Worm (Caenorhabditis elegans) whole organism, L4 larva: Measurements from ENCODE around the gene aakg-3.
A peak's percentile ranks its signal among the peaks of the same experiment; 100 is the strongest.

Source experiments
- F10B5.3 ChIP-seq: sonication (generic microtip); optimal IDR thresholded peaks from 2 replicates; lab custom pipeline; 2016; ENCODE audit warnings: mild to moderate bottlenecking, missing genetic modification characterization, missing compliant biosample characterization
- ZK546.5 ChIP-seq, 2 experiments: sonication (generic microtip); optimal IDR thresholded peaks; 2 replicates each; lab custom pipeline; 2017; ENCODE audit warnings: missing biosample characterization in 2 of 2, missing genetic modification characterization in 2 of 2
- aha-1 ChIP-seq: fragments of 150-350 bp; peaks from one replicate; lab custom pipeline; 2014; ENCODE audit warnings: missing biosample characterization, missing genetic modification characterization
- ama-1 ChIP-seq: fragments of 150-350 bp; optimal IDR thresholded peaks from 2 replicates; lab custom pipeline; 2014; ENCODE audit warnings: inconsistent platforms, mixed read lengths
- attf-4 ChIP-seq: sonication (generic microtip); optimal IDR thresholded peaks from 3 replicates; lab custom pipeline; 2017; ENCODE audit warnings: missing biosample characterization, missing genetic modification characterization
- ceh-20 ChIP-seq: fragments of 200-800 bp; sonication (Bioruptor generic); IDR thresholded peaks from 2 replicates; pipeline ENCODE4 v1.3.6; 2022; ENCODE audit warnings: missing genetic modification reagents, missing genetic modification characterization, missing compliant biosample characterization
- ceh-32 ChIP-seq: sonication (generic microtip); optimal IDR thresholded peaks from 2 replicates; lab custom pipeline; 2016; ENCODE audit warnings: mild to moderate bottlenecking, missing genetic modification characterization, missing compliant biosample characterization; ENCODE audit not compliant: poor library complexity
- dmd-8 ChIP-seq: fragments of 200-800 bp; sonication (Bioruptor generic); IDR thresholded peaks from 2 replicates; pipeline ENCODE4 v1.3.6; 2022; ENCODE audit warnings: missing genetic modification characterization, missing compliant biosample characterization
- egl-27 ChIP-seq: sonication (generic microtip); optimal IDR thresholded peaks from 3 replicates; lab custom pipeline; 2017; ENCODE audit warnings: missing biosample characterization, missing genetic modification reagents, missing genetic modification characterization
- fos-1 ChIP-seq: fragments of 150-350 bp; optimal IDR thresholded peaks from 2 replicates; lab custom pipeline; 2014; ENCODE audit warnings: missing biosample characterization, missing genetic modification characterization
- hif-1 ChIP-seq, 2 experiments: sonication (generic microtip); optimal IDR thresholded peaks; 2 replicates each; lab custom pipeline; 2016 to 2017; ENCODE audit warnings: missing compliant biosample characterization in 2 of 2, missing genetic modification characterization in 2 of 2, missing genetic modification reagents in 2 of 2, missing genotype in 2 of 2, mild to moderate bottlenecking in 1 of 2
- hlh-11 ChIP-seq: fragments of 200-800 bp; sonication (Bioruptor generic); optimal IDR thresholded peaks from 2 replicates; lab custom pipeline; 2018; ENCODE audit warnings: mild to moderate bottlenecking, missing genetic modification characterization, missing compliant biosample characterization
- lin-1 ChIP-seq: fragments of 200-800 bp; sonication (Bioruptor generic); IDR thresholded peaks from 2 replicates; pipeline ENCODE4 v1.3.6; 2022; ENCODE audit warnings: missing genetic modification reagents, missing genetic modification characterization, missing compliant biosample characterization
- lin-15B ChIP-seq: fragments of 150-350 bp; sonication (generic microtip); optimal IDR thresholded peaks from 3 replicates; lab custom pipeline; 2014; ENCODE audit warnings: missing biosample characterization, missing genetic modification characterization
- lir-3 ChIP-seq: sonication (generic microtip); optimal IDR thresholded peaks from 2 replicates; lab custom pipeline; 2016; ENCODE audit warnings: mild to moderate bottlenecking, missing genetic modification characterization, missing compliant biosample characterization
- lsy-2 ChIP-seq, 2 experiments: fragments of 150-350 bp in 1 of 2; sonication (generic microtip) in 1 of 2; optimal IDR thresholded peaks; 2 replicates each; lab custom pipeline; 2014 to 2017; ENCODE audit warnings: missing biosample characterization in 2 of 2, missing genetic modification characterization in 2 of 2
- mep-1 ChIP-seq: fragments of 150-350 bp; sonication (generic microtip); optimal IDR thresholded peaks from 3 replicates; lab custom pipeline; 2014; ENCODE audit warnings: missing biosample characterization, missing genetic modification characterization
- mes-2 ChIP-seq: sonication (generic microtip); optimal IDR thresholded peaks from 2 replicates; lab custom pipeline; 2016; ENCODE audit warnings: missing genotype, mild to moderate bottlenecking, missing genetic modification characterization, missing compliant biosample characterization; ENCODE audit not compliant: poor library complexity, severe bottlenecking
- nhr-10 ChIP-seq: fragments of 150-350 bp; optimal IDR thresholded peaks from 2 replicates; lab custom pipeline; 2014; ENCODE audit warnings: missing biosample characterization, missing genetic modification characterization
- nhr-11 ChIP-seq: fragments of 150-350 bp; optimal IDR thresholded peaks from 2 replicates; lab custom pipeline; 2014; ENCODE audit warnings: missing biosample characterization, missing genetic modification characterization
- nhr-237 ChIP-seq: sonication (generic microtip); optimal IDR thresholded peaks from 2 replicates; lab custom pipeline; 2017; ENCODE audit warnings: missing biosample characterization, missing genetic modification characterization
- nhr-25 ChIP-seq: sonication (generic microtip); optimal IDR thresholded peaks from 2 replicates; lab custom pipeline; 2017; ENCODE audit warnings: missing genetic modification characterization, mild to moderate bottlenecking, missing compliant biosample characterization, antibody characterized with exemption, moderate library complexity, borderline replicate concordance; ENCODE audit not compliant: insufficient read depth
- nhr-28 ChIP-seq: fragments of 150-350 bp; optimal IDR thresholded peaks from 2 replicates; lab custom pipeline; 2014; ENCODE audit warnings: missing biosample characterization, missing genetic modification characterization
- pha-4 ChIP-seq, 2 experiments: fragments of 150-350 bp in 1 of 2; fragments of 200-800 bp in 1 of 2; sonication (Bioruptor generic) in 1 of 2; IDR thresholded peaks in 1 of 2; optimal IDR thresholded peaks in 1 of 2; 2 replicates each; pipeline versions ENCODE4 v1.3.6 to Lab custom; 2014 to 2022; ENCODE audit warnings: missing genetic modification characterization in 2 of 2, missing genetic modification reagents in 2 of 2, missing biosample characterization in 1 of 2, missing compliant biosample characterization in 1 of 2
- rbr-2 ChIP-seq: sonication (generic microtip); optimal IDR thresholded peaks from 2 replicates; lab custom pipeline; 2016; ENCODE audit warnings: missing genotype, missing genetic modification characterization, missing compliant biosample characterization
- saeg-2 ChIP-seq: fragments of 200-800 bp; sonication (Bioruptor generic); IDR thresholded peaks from 2 replicates; pipeline ENCODE4 v1.3.6; 2022; ENCODE audit warnings: missing genetic modification reagents, missing genetic modification characterization, missing compliant biosample characterization
- sdz-12 ChIP-seq: fragments of 200-800 bp; sonication (Bioruptor generic); optimal IDR thresholded peaks from 2 replicates; lab custom pipeline; 2018; ENCODE audit warnings: mild to moderate bottlenecking, missing genetic modification characterization, missing compliant biosample characterization
- tra-1 ChIP-seq: fragments of 200-800 bp; sonication (Bioruptor generic); IDR thresholded peaks from 2 replicates; pipeline ENCODE4 v1.3.6; 2022; ENCODE audit warnings: missing genetic modification reagents, missing genetic modification characterization, missing compliant biosample characterization
- unc-62 ChIP-seq, 3 experiments: fragments of 150-350 bp in 1 of 3; sonication (generic microtip); optimal IDR thresholded peaks in 2 of 3; peaks in 1 of 3; 1 replicate in 1 of 3; 2 replicates in 2 of 3; lab custom pipeline; 2014 to 2017; ENCODE audit warnings: missing biosample characterization in 3 of 3, missing genetic modification characterization in 3 of 3, missing genetic modification reagents in 3 of 3, missing genotype in 1 of 3
- ztf-11 ChIP-seq: fragments of 150-350 bp; optimal IDR thresholded peaks from 2 replicates; lab custom pipeline; 2014; ENCODE audit warnings: missing biosample characterization, missing genetic modification characterization

aakg-3 gene

DNA sequence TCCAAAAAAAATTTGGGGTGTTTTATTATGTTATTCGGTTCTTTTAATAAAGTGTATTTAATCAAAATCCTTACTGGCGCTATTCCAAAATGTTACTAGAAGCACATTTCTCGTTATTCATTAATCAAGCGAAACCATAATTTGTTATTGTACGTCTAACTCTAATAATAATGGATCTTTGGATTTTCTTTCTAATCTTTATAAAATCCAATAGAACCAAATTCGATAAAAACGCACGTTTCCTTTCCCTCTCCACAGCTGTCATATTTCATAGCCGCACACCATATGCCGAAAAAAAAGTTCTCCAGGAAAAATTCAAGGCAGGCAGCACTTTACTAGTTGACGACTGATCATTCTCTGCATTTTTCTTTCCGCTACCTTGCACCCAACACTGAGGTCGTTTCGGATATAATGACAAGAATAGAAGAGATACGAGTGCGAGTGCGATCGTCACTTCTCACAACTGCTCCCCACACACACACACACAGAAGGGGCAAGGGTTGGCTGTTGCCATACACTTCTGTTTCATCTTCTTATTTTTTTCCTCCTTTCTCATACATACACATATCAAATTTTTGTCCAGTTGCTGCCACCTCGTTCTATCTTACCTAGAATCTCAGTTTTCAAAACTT lies 47.4 kb downstream of the aakg-3 start (continued):
- TF ChIP-seq hlh-11 (tag; lab: Kevin White, UChicago) = peak; percentile 53

DNA sequence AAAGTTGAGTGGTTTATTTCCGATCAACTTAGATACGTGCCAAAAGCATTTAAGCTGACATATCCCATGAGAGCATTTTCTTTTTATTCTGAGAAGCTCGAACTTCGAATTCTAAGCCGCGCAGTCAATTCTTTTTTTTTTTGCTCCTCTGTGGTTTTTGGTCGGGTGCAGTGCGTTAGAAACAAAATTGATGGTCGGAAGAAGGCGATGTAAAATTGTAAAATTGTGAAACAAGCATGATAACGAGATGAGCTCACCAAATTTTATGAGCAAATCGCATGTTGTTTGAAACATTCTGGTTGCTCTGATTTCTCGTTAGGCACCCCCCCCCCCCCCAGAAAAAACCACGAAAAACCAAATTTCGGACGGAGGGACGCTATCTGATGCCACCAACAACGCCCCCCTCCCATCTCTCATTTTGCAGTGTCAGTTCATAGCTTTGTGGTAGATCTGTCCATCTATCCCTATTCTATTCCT lies 48.4 kb downstream of the aakg-3 start, which contains the start of gene aqp-7:
Gene aqp-7, plus strand, starts transcription at position 427 of the 477 bp plus-strand sequence.
- TF ChIP-seq aha-1 (tag; lab: Kevin White, UChicago) = peak; percentile 30
- peak in 1 of 2 experiments; percentile 30 for TF ChIP-seq hif-1 (tag; optimal IDR thresholded peaks at IDR 0.05; lab: Kevin White, UChicago)
- peak; percentile 3 for TF ChIP-seq mep-1 (tag; lab: Kevin White, UChicago)
- TF ChIP-seq nhr-237 (tag; lab: Kevin White, UChicago) = no peak

DNA sequence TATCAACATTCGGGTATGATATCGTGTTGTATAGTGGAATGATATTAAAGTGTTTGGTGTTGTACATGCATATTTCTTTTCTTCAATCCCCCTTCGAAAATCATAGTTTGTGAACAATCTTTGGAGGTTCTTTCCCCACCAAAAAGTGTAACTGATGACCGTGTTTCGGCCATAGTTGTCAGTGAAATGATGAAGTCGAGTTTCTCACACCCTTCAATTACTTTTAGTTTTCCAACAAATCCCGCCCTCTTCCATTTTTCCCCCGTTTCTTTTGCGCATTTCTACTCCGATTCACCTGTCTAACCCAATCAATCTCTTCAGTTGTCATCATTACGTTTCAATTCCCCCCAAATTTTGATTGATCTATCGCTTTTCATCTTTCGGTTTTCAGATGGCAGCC lies 48.9 kb downstream of the aakg-3 start:
- TF ChIP-seq nhr-11 (tag; lab: Kevin White, UChicago) = peak; percentile 13
- peak; percentile 22 for TF ChIP-seq nhr-28
- 0 out of 2 replicates have a peak, but pooled peaks have one; percentile 30 for TF ChIP-seq ceh-20
- no peak for TF ChIP-seq ceh-32
- peak in 1 of 2 experiments; percentile 54 for TF ChIP-seq unc-62 (GFP tag; optimal IDR thresholded peaks at IDR 0.05 in 1 of 2; lab: Kevin White, UChicago)
- no peak for TF ChIP-seq unc-62 (tag; optimal IDR thresholded peaks at IDR 0.05; lab: Kevin White, UChicago)
- TF ChIP-seq lsy-2 (tag; optimal IDR thresholded peaks at IDR 0.05; lab: Kevin White, UChicago) = peak in 1 of 2 experiments; percentile 20

DNA sequence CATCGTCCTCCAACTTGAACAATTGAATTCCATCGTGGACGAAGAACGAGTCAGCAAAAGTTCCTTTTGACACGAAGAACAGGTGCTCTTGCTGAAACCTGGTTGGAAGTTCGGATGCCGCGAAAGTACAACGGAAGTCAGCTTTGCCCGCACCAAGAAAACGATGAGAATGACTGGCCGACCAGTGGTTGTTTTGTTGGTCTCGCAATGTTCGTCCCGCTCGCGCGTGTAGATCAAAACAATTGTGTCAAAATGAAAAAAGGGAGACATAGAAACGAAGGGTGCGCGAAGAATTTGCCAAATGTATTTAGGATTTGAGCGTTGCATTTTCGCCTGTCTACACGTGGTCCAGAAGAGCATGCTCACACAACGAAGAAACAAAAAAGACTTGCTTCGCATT lies 52.8 kb downstream of the aakg-3 start, which contains the start of gene M02F4.1:
Gene M02F4.1, minus strand, starts transcription at position 101 of the 400 bp plus-strand sequence.
- TF ChIP-seq ZK546.5 (tag; optimal IDR thresholded peaks at IDR 0.05; lab: Kevin White, UChicago) = no peak
- TF ChIP-seq pha-4 (GFP tag; IDR thresholded peaks at IDR 0.05; lab: Robert Waterston, UW) = no peak
- TF ChIP-seq pha-4 (tag; optimal IDR thresholded peaks at IDR 0.05; lab: Kevin White, UChicago) = no peak
- TF ChIP-seq F10B5.3 (tag; lab: Kevin White, UChicago) = no peak
- no peak for TF ChIP-seq lir-3
- TF ChIP-seq dmd-8 = no peak
- TF ChIP-seq ama-1 (lab: Kevin White, UChicago) = no peak
- TF ChIP-seq ztf-11 (tag; lab: Kevin White, UChicago) = no peak
- TF ChIP-seq egl-27 (tag; lab: Kevin White, UChicago) = no peak
- TF ChIP-seq lin-1 (GFP tag; lab: Robert Waterston, UW) = no peak
- TF ChIP-seq saeg-2 (GFP tag; lab: Robert Waterston, UW) = no peak
- TF ChIP-seq rbr-2 = no peak
- no peak for TF ChIP-seq nhr-25 (tag; lab: Kevin White, UChicago)
- TF ChIP-seq fos-1 (tag; lab: Kevin White, UChicago) = no peak
- no peak for TF ChIP-seq lin-15B (tag; lab: Kevin White, UChicago)
- no peak for TF ChIP-seq mes-2 (tag; lab: Kevin White, UChicago)
- TF ChIP-seq nhr-10 (tag; lab: Kevin White, UChicago) = no peak
- TF ChIP-seq sdz-12 = no peak
- no peak for TF ChIP-seq tra-1 (GFP tag; lab: Robert Waterston, UW)
- no peak for TF ChIP-seq attf-4
